Fruit fly (Drosophila melanogaster) whole organism, embryonic: ENCODE results near the gene CG13085.

Experiments
- BEAF-32 ChIP-seq: fragments of 200-800 bp; sonication (Bioruptor generic); optimal IDR thresholded peaks from 3 replicates; lab custom pipeline; 2017; ENCODE audit warnings: missing biosample characterization, missing genetic modification characterization, mild to moderate bottlenecking, moderate library complexity, missing genetic modification reagents
- CG11085 ChIP-seq: fragments of 200-800 bp; sonication (Bioruptor generic); IDR thresholded peaks from 2 replicates; pipeline ENCODE4 v1.3.6; 2022; ENCODE audit warnings: missing biosample characterization, missing genetic modification characterization
- CG13287 ChIP-seq: fragments of 200-800 bp; sonication (Bioruptor generic); IDR thresholded peaks from 2 replicates; pipeline ENCODE4 v1.3.6; 2022; ENCODE audit warnings: missing biosample characterization, missing genetic modification characterization; ENCODE audit not compliant: partially characterized antibody
- CG13894 ChIP-seq: fragments of 200-800 bp; sonication (Bioruptor generic); optimal IDR thresholded peaks from 3 replicates; lab custom pipeline; 2018; ENCODE audit warnings: missing biosample characterization, mild to moderate bottlenecking, missing genetic modification characterization, moderate library complexity
- CG14667 ChIP-seq: fragments of 200-800 bp; sonication (Bioruptor generic); IDR thresholded peaks from 2 replicates; pipeline ENCODE4 v1.3.6; 2022; ENCODE audit warnings: missing biosample characterization, missing genetic modification characterization
- CG14965 ChIP-seq: fragments of 200-800 bp; sonication (Bioruptor generic); optimal IDR thresholded peaks from 2 replicates; lab custom pipeline; 2016; ENCODE audit warnings: missing biosample characterization, missing genetic modification characterization, borderline replicate concordance
- CG15073 ChIP-seq: fragments of 200-800 bp; sonication (Bioruptor generic); optimal IDR thresholded peaks from 2 replicates; lab custom pipeline; 2016; ENCODE audit warnings: missing biosample characterization, missing genetic modification characterization
- CG17612 ChIP-seq: fragments of 200-800 bp; sonication (Bioruptor generic); IDR thresholded peaks from 2 replicates; pipeline ENCODE4 v1.3.6; 2022; ENCODE audit warnings: missing biosample characterization, missing genetic modification characterization
- CG18262 ChIP-seq: fragments of 200-800 bp; optimal IDR thresholded peaks from 3 replicates; lab custom pipeline; 2019; ENCODE audit warnings: missing biosample characterization, mild to moderate bottlenecking, missing genetic modification characterization, moderate library complexity
- CG2116 ChIP-seq: fragments of 200-800 bp; sonication (Bioruptor generic); optimal IDR thresholded peaks from 3 replicates; lab custom pipeline; 2018; ENCODE audit warnings: missing biosample characterization, mild to moderate bottlenecking, missing genetic modification characterization
- CG31365 ChIP-seq: fragments of 200-800 bp; sonication (Bioruptor generic); optimal IDR thresholded peaks from 2 replicates; lab custom pipeline; 2018; ENCODE audit warnings: missing biosample characterization, mild to moderate bottlenecking, missing genetic modification characterization
- CG4424 ChIP-seq: fragments of 200-800 bp; sonication (Bioruptor generic); optimal IDR thresholded peaks from 3 replicates; lab custom pipeline; 2016; ENCODE audit warnings: missing biosample characterization, missing genetic modification characterization
- CG6854 ChIP-seq: fragments of 200-800 bp; sonication (Bioruptor generic); optimal IDR thresholded peaks from 3 replicates; lab custom pipeline; 2017; ENCODE audit warnings: missing biosample characterization, mild to moderate bottlenecking, missing genetic modification characterization
- CG8388 ChIP-seq: fragments of 200-800 bp; sonication (Bioruptor generic); optimal IDR thresholded peaks from 2 replicates; lab custom pipeline; 2019; ENCODE audit warnings: missing biosample characterization, mild to moderate bottlenecking, missing genetic modification characterization, moderate library complexity
- CG8478 ChIP-seq: fragments of >200 bp; optimal IDR thresholded peaks from 2 replicates; lab custom pipeline; 2018
- CHES-1-like ChIP-seq: fragments of 200-800 bp; sonication (Bioruptor generic); optimal IDR thresholded peaks from 2 replicates; lab custom pipeline; 2016; ENCODE audit warnings: missing biosample characterization, missing genetic modification characterization
- CoRest ChIP-seq: fragments of 200-800 bp; sonication (Bioruptor generic); optimal IDR thresholded peaks from 3 replicates; lab custom pipeline; 2018; ENCODE audit warnings: missing biosample characterization, mild to moderate bottlenecking, missing genetic modification characterization, moderate library complexity
- CrebB ChIP-seq: fragments of 200-800 bp; sonication (Bioruptor generic); optimal IDR thresholded peaks from 3 replicates; lab custom pipeline; 2018; ENCODE audit warnings: missing biosample characterization, mild to moderate bottlenecking, missing genetic modification characterization
- Dll ChIP-seq: fragments of 200-800 bp; sonication (Bioruptor generic); IDR thresholded peaks from 4 replicates; pipeline ENCODE4 v1.3.6; 2022; ENCODE audit warnings: missing biosample characterization, missing genetic modification characterization; ENCODE audit not compliant: partially characterized antibody
- Drgx ChIP-seq: fragments of 200-800 bp; sonication (Bioruptor generic); IDR thresholded peaks from 2 replicates; pipeline ENCODE4 v1.3.6; 2022; ENCODE audit warnings: missing biosample characterization, missing genetic modification characterization
- Elba2 ChIP-seq: fragments of 200-800 bp; sonication (Bioruptor generic); optimal IDR thresholded peaks from 3 replicates; lab custom pipeline; 2016; ENCODE audit warnings: missing biosample characterization, missing genetic modification characterization
- Fer2 ChIP-seq: fragments of 200-800 bp; sonication (Bioruptor generic); optimal IDR thresholded peaks from 2 replicates; lab custom pipeline; 2018; ENCODE audit warnings: missing biosample characterization, mild to moderate bottlenecking, missing genetic modification characterization, moderate library complexity
- HLH54F ChIP-seq: fragments of 200-800 bp; sonication (Bioruptor generic); optimal IDR thresholded peaks from 3 replicates; lab custom pipeline; 2016; ENCODE audit warnings: missing biosample characterization, missing genetic modification characterization
- Hand ChIP-seq: fragments of 200-800 bp; sonication (Bioruptor generic); optimal IDR thresholded peaks from 2 replicates; lab custom pipeline; 2017; ENCODE audit warnings: mild to moderate bottlenecking, missing biosample characterization, missing genetic modification reagents, missing genetic modification characterization
- HmgD ChIP-seq: fragments of 200-800 bp; sonication (Bioruptor generic); optimal IDR thresholded peaks from 3 replicates; lab custom pipeline; 2016; ENCODE audit warnings: missing biosample characterization, missing genetic modification characterization
- MESR4 ChIP-seq: fragments of 200-800 bp; sonication (Bioruptor generic); optimal IDR thresholded peaks from 2 replicates; lab custom pipeline; 2018; ENCODE audit warnings: missing biosample characterization, mild to moderate bottlenecking, missing genetic modification characterization, moderate library complexity
- Mrtf ChIP-seq: fragments of 200-800 bp; sonication (Bioruptor generic); IDR thresholded peaks from 3 replicates; pipeline ENCODE4 v1.3.6; 2022; ENCODE audit warnings: missing biosample characterization, missing genetic modification characterization
- Side ChIP-seq: fragments of 200-800 bp; sonication (Bioruptor generic); optimal IDR thresholded peaks from 2 replicates; lab custom pipeline; 2016; ENCODE audit warnings: missing biosample characterization, missing genetic modification characterization
- bigmax ChIP-seq: fragments of 200-800 bp; sonication (Bioruptor generic); optimal IDR thresholded peaks from 2 replicates; lab custom pipeline; 2018; ENCODE audit warnings: missing biosample characterization, mild to moderate bottlenecking, missing genetic modification characterization
- btn ChIP-seq: fragments of 200-800 bp; sonication (Bioruptor generic); optimal IDR thresholded peaks from 2 replicates; lab custom pipeline; 2016; ENCODE audit warnings: missing biosample characterization, missing genetic modification characterization
- cad ChIP-seq: fragments of >200 bp; optimal IDR thresholded peaks from 2 replicates; lab custom pipeline; 2017; ENCODE audit warnings: missing biosample characterization, missing genetic modification characterization
- cato ChIP-seq: fragments of 200-800 bp; sonication (Bioruptor generic); optimal IDR thresholded peaks from 2 replicates; lab custom pipeline; 2016; ENCODE audit warnings: missing biosample characterization, missing genetic modification characterization, borderline replicate concordance
- chif ChIP-seq, 2 experiments: fragments of 200-800 bp; sonication (Bioruptor generic); optimal IDR thresholded peaks; 3 replicates each; lab custom pipeline; 2016; ENCODE audit warnings: missing biosample characterization in 2 of 2, missing genetic modification characterization in 2 of 2
- chinmo ChIP-seq: fragments of 200-800 bp; sonication (Bioruptor generic); IDR thresholded peaks from 4 replicates; pipeline ENCODE4 v1.3.6; 2022; ENCODE audit warnings: missing biosample characterization, missing genetic modification characterization; ENCODE audit not compliant: partially characterized antibody
- croc ChIP-seq: fragments of 200-800 bp; sonication (Bioruptor generic); conservative IDR thresholded peaks from 3 replicates; pipeline ENCODE4 v1.3.6; 2022; ENCODE audit warnings: missing biosample characterization, missing genetic modification characterization
- dati ChIP-seq: fragments of 200-800 bp; sonication (Bioruptor generic); IDR thresholded peaks from 2 replicates; pipeline ENCODE4 v1.3.6; 2022; ENCODE audit warnings: missing biosample characterization, missing genetic modification characterization
- gcm ChIP-seq: fragments of 200-800 bp; sonication (Bioruptor generic); optimal IDR thresholded peaks from 2 replicates; lab custom pipeline; 2019; ENCODE audit warnings: missing biosample characterization, mild to moderate bottlenecking, missing genetic modification characterization, moderate library complexity
- jumu ChIP-seq: fragments of 200-800 bp; sonication (Bioruptor generic); optimal IDR thresholded peaks from 3 replicates; lab custom pipeline; 2016; ENCODE audit warnings: missing biosample characterization, missing genetic modification characterization
- kni ChIP-seq: fragments of 200-800 bp; sonication (Bioruptor generic); optimal IDR thresholded peaks from 3 replicates; lab custom pipeline; 2017; ENCODE audit warnings: mild to moderate bottlenecking, missing biosample characterization, missing genetic modification reagents, missing genetic modification characterization
- lilli ChIP-seq: fragments of 200-800 bp; sonication (Bioruptor generic); optimal IDR thresholded peaks from 3 replicates; lab custom pipeline; 2016; ENCODE audit warnings: missing biosample characterization, missing genetic modification characterization
- luna ChIP-seq: fragments of 200-800 bp; sonication (Bioruptor generic); optimal IDR thresholded peaks from 2 replicates; lab custom pipeline; 2016; ENCODE audit warnings: missing biosample characterization, missing genetic modification characterization
- peb ChIP-seq: fragments of 200-800 bp; sonication (Bioruptor generic); IDR thresholded peaks from 2 replicates; pipeline ENCODE4 v1.3.6; 2022; ENCODE audit warnings: missing biosample characterization, missing genetic modification characterization
- pnt ChIP-seq: fragments of 200-800 bp; sonication (Bioruptor generic); optimal IDR thresholded peaks from 3 replicates; lab custom pipeline; 2016; ENCODE audit warnings: missing biosample characterization, missing genetic modification characterization
- psq ChIP-seq: fragments of 200-800 bp; sonication (Bioruptor generic); optimal IDR thresholded peaks from 2 replicates; lab custom pipeline; 2017; ENCODE audit warnings: missing biosample characterization, missing genetic modification characterization
- sc ChIP-seq, 3 experiments: fragments of >200 bp in 2 of 3; fragments of 200-800 bp in 1 of 3; sonication (Bioruptor generic) in 1 of 3; optimal IDR thresholded peaks; 2 replicates in 2 of 3; 3 replicates in 1 of 3; lab custom pipeline; 2017; ENCODE audit warnings: mild to moderate bottlenecking in 1 of 3, missing biosample characterization in 1 of 3, missing genetic modification characterization in 1 of 3, missing genetic modification reagents in 1 of 3
- slou ChIP-seq: fragments of 200-800 bp; sonication (Bioruptor generic); optimal IDR thresholded peaks from 3 replicates; lab custom pipeline; 2016; ENCODE audit warnings: missing biosample characterization, missing genetic modification characterization
- tna ChIP-seq: fragments of 200-800 bp; sonication (Bioruptor generic); IDR thresholded peaks from 2 replicates; pipeline ENCODE4 v1.3.6; 2022; ENCODE audit warnings: missing biosample characterization, missing genetic modification characterization; ENCODE audit not compliant: partially characterized antibody
- trem ChIP-seq: fragments of 200-800 bp; optimal IDR thresholded peaks from 3 replicates; lab custom pipeline; 2019; ENCODE audit warnings: missing biosample characterization, mild to moderate bottlenecking, missing genetic modification characterization, moderate library complexity
- vvl ChIP-seq: fragments of 200-800 bp; sonication (Bioruptor generic); IDR thresholded peaks from 2 replicates; pipeline ENCODE4 v1.3.6; 2022; ENCODE audit warnings: missing biosample characterization, missing genetic modification characterization
- wdn ChIP-seq: fragments of 200-800 bp; sonication (Bioruptor generic); IDR thresholded peaks from 2 replicates; pipeline ENCODE4 v1.3.6; 2022; ENCODE audit warnings: missing biosample characterization, missing genetic modification characterization
- wek ChIP-seq: fragments of 200-800 bp; sonication (Bioruptor generic); optimal IDR thresholded peaks from 3 replicates; lab custom pipeline; 2018; ENCODE audit warnings: missing biosample characterization, mild to moderate bottlenecking, missing genetic modification characterization, moderate library complexity

The CG13085 gene

dm6 chr2L:19426330-19426781 is 2.5 kb downstream of the CG13085 start, which contains the start of gene Pax (continued):
- TF ChIP-seq slou (GFP tag; lab: Kevin White, UChicago), result no peak
- no peak for TF ChIP-seq HmgD (GFP tag; lab: Kevin White, UChicago)
- TF ChIP-seq CG31365 (tag; lab: Kevin White, UChicago), result peak; percentile 75
- no peak for TF ChIP-seq CG18262
- no peak for TF ChIP-seq psq (GFP tag; lab: Kevin White, UChicago)
- TF ChIP-seq luna (GFP tag; lab: Kevin White, UChicago), result no peak
- peak; percentile 37 for TF ChIP-seq kni (GFP tag; lab: Kevin White, UChicago)
- no peak for TF ChIP-seq pnt (GFP tag; lab: Kevin White, UChicago)
- no peak for TF ChIP-seq CG4424
- no peak for TF ChIP-seq wdn (GFP tag; lab: Robert Waterston, UW)
- TF ChIP-seq CG17612 (GFP tag; lab: Robert Waterston, UW), result no peak
- no peak for TF ChIP-seq dati (GFP tag; lab: Robert Waterston, UW)
- peak; percentile 99 for TF ChIP-seq Dll (GFP tag; lab: Robert Waterston, UW)
- TF ChIP-seq CG2116, result peak; percentile 66
- TF ChIP-seq MESR4, result peak; percentile 21
- TF ChIP-seq wek (GFP tag; lab: Kevin White, UChicago), result no peak
- no peak for TF ChIP-seq CG11085
- no peak for TF ChIP-seq sc (optimal IDR thresholded peaks at IDR 0.05; lab: Kevin White, UChicago)
- TF ChIP-seq sc (GFP tag; optimal IDR thresholded peaks at IDR 0.05; lab: Kevin White, UChicago), result no peak
- no peak for TF ChIP-seq btn (GFP tag; lab: Kevin White, UChicago)
- TF ChIP-seq CG14965 (GFP tag; lab: Kevin White, UChicago), result no peak
- TF ChIP-seq CG13287 (GFP tag; lab: Robert Waterston, UW), result peak; percentile 98
- no peak for TF ChIP-seq Mrtf (GFP tag; lab: Robert Waterston, UW)
- TF ChIP-seq CG14667 (GFP tag; lab: Robert Waterston, UW), result no peak
- no peak for TF ChIP-seq cato (GFP tag; lab: Kevin White, UChicago)
- TF ChIP-seq gcm (GFP tag; lab: Kevin White, UChicago), result no peak
- no peak for TF ChIP-seq jumu (GFP tag; lab: Kevin White, UChicago)
- no peak for TF ChIP-seq chif (GFP tag; optimal IDR thresholded peaks at IDR 0.05; lab: Kevin White, UChicago)
- no peak for TF ChIP-seq HLH54F (GFP tag; lab: Kevin White, UChicago)
- no peak for TF ChIP-seq CG13894 (tag; lab: Kevin White, UChicago)
- peak; percentile 15; the same call in 1 of the 2 replicates for TF ChIP-seq vvl (GFP tag; lab: Robert Waterston, UW)
- TF ChIP-seq CG6854 (GFP tag; lab: Kevin White, UChicago), result no peak
- peak; percentile 47 for TF ChIP-seq Drgx (GFP tag; lab: Robert Waterston, UW)
- no peak for TF ChIP-seq croc (GFP tag; lab: Robert Waterston, UW)
- peak; percentile 93 for TF ChIP-seq BEAF-32 (GFP tag; lab: Kevin White, UChicago)
- TF ChIP-seq trem (tag; lab: Kevin White, UChicago), result no peak
- TF ChIP-seq CHES-1-like (GFP tag; lab: Kevin White, UChicago), result no peak
- TF ChIP-seq chinmo, result peak; percentile 96
- peak; percentile 88 for TF ChIP-seq tna
- TF ChIP-seq lilli (GFP tag; lab: Kevin White, UChicago), result no peak
- TF ChIP-seq Hand (GFP tag; lab: Kevin White, UChicago), result no peak
- TF ChIP-seq CG15073 (GFP tag; lab: Kevin White, UChicago), result no peak
- no peak for TF ChIP-seq Fer2 (tag; lab: Kevin White, UChicago)
- TF ChIP-seq Side (GFP tag; lab: Kevin White, UChicago), result no peak
- TF ChIP-seq cad (GFP tag; lab: Kevin White, UChicago), result no peak
- TF ChIP-seq CG8388, result no peak
- TF ChIP-seq CoRest (tag; lab: Kevin White, UChicago), result no peak
- no peak for TF ChIP-seq bigmax (GFP tag; lab: Kevin White, UChicago)
- TF ChIP-seq peb, result no peak
- TF ChIP-seq CrebB (tag; lab: Kevin White, UChicago), result no peak
- no peak for TF ChIP-seq CG8478
- no peak for TF ChIP-seq Elba2 (GFP tag; lab: Kevin White, UChicago)
